Worm (Caenorhabditis elegans): ENCODE data around the gene syp-1.
"Not testable (repeated sequence)": the region's sequence is repeated elsewhere in the genome, so short reads cannot be mapped to it uniquely, and the experiment has no call there.

Gene syp-1

DNA sequence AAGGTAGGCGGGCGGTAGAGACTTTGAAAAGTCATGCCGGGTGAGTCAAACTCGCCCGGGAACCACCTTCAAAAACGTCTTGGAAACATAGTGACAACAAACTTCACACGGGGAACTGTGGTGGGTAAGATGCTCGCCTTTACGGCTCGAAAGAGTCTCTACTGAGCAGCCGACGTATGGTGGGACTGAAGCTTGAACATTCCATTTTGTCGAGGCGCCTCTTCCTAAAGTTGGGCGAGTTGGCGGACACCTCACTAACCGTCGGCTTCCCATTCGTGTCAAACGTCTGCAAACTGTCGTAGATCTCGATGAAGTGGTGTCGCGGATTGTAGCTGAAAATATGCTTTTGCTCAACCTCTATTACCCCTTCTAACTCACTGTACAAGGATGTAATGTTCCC, 21.1 kb upstream of the syp-1 start:
- TF ChIP-seq fos-1 (tag; optimal IDR thresholded peaks at IDR 0.05) (no peak), eor-1 (tag; optimal IDR thresholded peaks at IDR 0.05) (no peak), elt-1 (tag; optimal IDR thresholded peaks at IDR 0.05) (no peak), zag-1 (tag; optimal IDR thresholded peaks at IDR 0.05) (no peak), nhr-23 (tag; optimal IDR thresholded peaks at IDR 0.05) (no peak), pqm-1 (tag; optimal IDR thresholded peaks at IDR 0.05) (no peak), ztf-11 (tag; optimal IDR thresholded peaks at IDR 0.05) (no peak), aly-2 (tag; optimal IDR thresholded peaks at IDR 0.05) (no peak)

DNA sequence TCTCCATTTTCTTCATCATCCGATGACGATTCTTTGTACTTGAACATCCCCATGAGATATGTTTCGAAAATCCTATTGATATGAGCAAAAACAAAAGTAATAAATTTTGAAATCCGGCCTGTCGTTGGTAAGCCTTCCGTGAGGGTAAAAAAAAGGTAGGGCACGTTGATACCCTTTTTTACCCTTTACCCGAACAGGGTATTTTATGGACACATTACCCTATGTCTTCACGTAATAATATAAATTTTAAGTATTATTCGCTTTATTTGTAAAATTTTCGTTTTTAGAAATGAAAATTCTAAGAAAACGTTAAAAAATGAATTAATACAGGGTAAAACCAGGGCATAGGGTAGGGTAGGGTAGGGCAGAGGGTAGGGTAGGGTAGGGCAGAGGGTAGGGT, 20.3 kb upstream of the syp-1 start, which contains the start of gene F13A7.7:
F13A7.7 (minus strand) TSS at position 101 of the 400 bp plus-strand sequence.
- not testable (repeated sequence) for TF ChIP-seq daf-12, eor-1, ZK546.5 (tag; optimal IDR thresholded peaks at IDR 0.05)

DNA sequence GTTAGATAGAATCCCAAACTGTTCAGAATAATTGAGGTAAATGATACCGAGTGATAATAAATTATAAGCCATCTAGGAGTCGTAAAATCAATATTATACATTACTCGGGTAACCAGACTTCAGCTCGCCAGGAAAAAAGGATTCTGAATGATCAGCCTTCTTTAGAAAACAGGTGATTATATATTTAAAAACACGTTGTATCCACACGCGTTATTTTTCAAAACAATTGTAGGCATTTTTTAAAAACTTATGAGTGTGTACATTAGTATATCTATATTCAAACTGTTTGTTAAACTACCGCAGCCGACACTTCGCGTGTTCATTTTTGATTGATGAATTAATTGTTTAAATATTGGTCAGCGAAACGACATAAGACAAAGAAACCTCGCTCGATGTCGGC, 15.8 kb upstream of the syp-1 start, which contains the start of gene sri-65:
sri-65 (minus strand) TSS at position 101 of the 400 bp plus-strand sequence.
- TF ChIP-seq ceh-28 (tag; optimal IDR thresholded peaks at IDR 0.05) (no peak), nhr-77 (tag; optimal IDR thresholded peaks at IDR 0.05) (no peak), egl-5 (tag; optimal IDR thresholded peaks at IDR 0.05) (no peak), zag-1 (tag; optimal IDR thresholded peaks at IDR 0.05) (no peak), eor-1 (tag; optimal IDR thresholded peaks at IDR 0.05) (no peak), unc-62 (GFP tag; optimal IDR thresholded peaks at IDR 0.05) (no peak), ztf-4 (tag; optimal IDR thresholded peaks at IDR 0.05) (no peak), fkh-2 (tag; optimal IDR thresholded peaks at IDR 0.05) (no peak), sea-2 (GFP tag; optimal IDR thresholded peaks at IDR 0.05) (no peak), lin-15B (tag; optimal IDR thresholded peaks at IDR 0.05) (no peak), tbx-2 (tag; optimal IDR thresholded peaks at IDR 0.05) (no peak), nhr-28 (tag; optimal IDR thresholded peaks at IDR 0.05) (no peak), daf-12 (tag; optimal IDR thresholded peaks at IDR 0.05) (no peak), ztf-11 (tag; optimal IDR thresholded peaks at IDR 0.05) (no peak), lin-39 (tag; optimal IDR thresholded peaks at IDR 0.05) (no peak), fos-1 (tag; optimal IDR thresholded peaks at IDR 0.05) (no peak), fkh-10 (GFP tag; optimal IDR thresholded peaks at IDR 0.05) (no peak), elt-1 (tag; optimal IDR thresholded peaks at IDR 0.05) (no peak), hmg-11 (tag; optimal IDR thresholded peaks at IDR 0.05) (no peak)

- no peak for TF ChIP-seq egl-5 (tag; optimal IDR thresholded peaks at IDR 0.05)
- TF ChIP-seq lsy-12 (tag; optimal IDR thresholded peaks at IDR 0.05), result no peak
- TF ChIP-seq pqm-1 (tag; optimal IDR thresholded peaks at IDR 0.05), result peak; percentile 30
- peak; percentile 39 for TF ChIP-seq elt-2 (tag; optimal IDR thresholded peaks at IDR 0.05)
These were observed 13.4 kb upstream of the syp-1 start, which contains the start of gene gst-44 for ce11 chrV:16390655-16391054. TSS of gene gst-44 (plus strand) at chrV:16390891.

DNA sequence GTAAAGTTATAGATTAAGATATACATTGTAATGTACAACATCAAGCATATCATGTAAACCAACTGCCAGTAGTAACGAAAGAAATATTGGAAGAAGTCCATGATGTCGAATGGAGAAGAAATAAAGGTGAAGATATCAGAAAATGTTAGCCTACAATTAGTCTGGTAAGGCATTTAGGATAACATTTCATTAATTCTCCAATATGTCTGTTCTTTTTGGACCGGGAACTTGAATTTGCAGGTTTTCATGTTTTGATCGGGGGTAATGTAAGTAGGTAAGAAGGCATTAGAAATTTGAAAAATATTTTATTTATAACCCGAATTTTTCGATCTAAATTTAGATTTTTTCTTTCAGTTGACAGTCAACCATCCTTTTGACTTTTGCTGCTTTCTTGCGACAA, 10.3 kb upstream of the syp-1 start, which contains the start of gene srd-63:
srd-63 (minus strand) TSS at position 101 of the 400 bp plus-strand sequence.
- TF ChIP-seq ztf-4 (tag; optimal IDR thresholded peaks at IDR 0.05) (no peak), zag-1 (tag; optimal IDR thresholded peaks at IDR 0.05) (no peak), egl-27 (tag; optimal IDR thresholded peaks at IDR 0.05) (no peak), unc-62 (GFP tag; optimal IDR thresholded peaks at IDR 0.05) (no peak), mdl-1 (tag; optimal IDR thresholded peaks at IDR 0.05) (no peak), unc-39 (tag; optimal IDR thresholded peaks at IDR 0.05) (no peak), nhr-237 (tag; optimal IDR thresholded peaks at IDR 0.05) (no peak), fkh-2 (tag; optimal IDR thresholded peaks at IDR 0.05) (no peak), ceh-28 (tag; optimal IDR thresholded peaks at IDR 0.05) (no peak), nhr-11 (tag; optimal IDR thresholded peaks at IDR 0.05) (no peak), ztf-11 (tag; optimal IDR thresholded peaks at IDR 0.05) (no peak), lin-15B (tag; optimal IDR thresholded peaks at IDR 0.05) (no peak), eor-1 (tag; optimal IDR thresholded peaks at IDR 0.05) (no peak), nhr-67 (tag; optimal IDR thresholded peaks at IDR 0.05) (no peak), nhr-43 (tag; optimal IDR thresholded peaks at IDR 0.05; ENCODE audit: poor library complexity, severe bottlenecking) (no peak), ceh-16 (tag; optimal IDR thresholded peaks at IDR 0.05) (no peak), elt-2 (tag; optimal IDR thresholded peaks at IDR 0.05) (no peak)
